Worm (Caenorhabditis elegans) whole organism, L3 larva: ENCODE measurements around the gene K03A11.6.

Experiments
- R02D3.7 ChIP-seq: fragments of 150-350 bp; optimal IDR thresholded peaks from 2 replicates; lab custom pipeline; 2014; ENCODE audit warnings: missing biosample characterization, missing genetic modification characterization
- ZK546.5 ChIP-seq: sonication (generic microtip); optimal IDR thresholded peaks from 2 replicates; lab custom pipeline; 2017; ENCODE audit warnings: missing biosample characterization, missing genetic modification characterization
- aly-2 ChIP-seq: fragments of 150-350 bp; optimal IDR thresholded peaks from 2 replicates; lab custom pipeline; 2014; ENCODE audit warnings: missing biosample characterization, missing genetic modification characterization
- ceh-16 ChIP-seq: sonication (generic microtip); optimal IDR thresholded peaks from 2 replicates; lab custom pipeline; 2017; ENCODE audit warnings: missing biosample characterization, missing genetic modification characterization
- ceh-82 ChIP-seq: fragments of 150-350 bp; optimal IDR thresholded peaks from 2 replicates; lab custom pipeline; 2014; ENCODE audit warnings: missing biosample characterization, missing genetic modification characterization
- egl-27 ChIP-seq: sonication (generic microtip); optimal IDR thresholded peaks from 4 replicates; lab custom pipeline; 2017; ENCODE audit warnings: missing biosample characterization, missing genetic modification reagents, missing genetic modification characterization
- egl-5 ChIP-seq: fragments of 150-350 bp; optimal IDR thresholded peaks from 2 replicates; lab custom pipeline; 2017; ENCODE audit warnings: missing biosample characterization, missing genetic modification reagents, missing genetic modification characterization, inconsistent platforms
- elt-1 ChIP-seq: fragments of 150-350 bp; optimal IDR thresholded peaks from 2 replicates; lab custom pipeline; 2014; ENCODE audit warnings: missing biosample characterization, missing genetic modification characterization
- elt-2 ChIP-seq: sonication (generic microtip); optimal IDR thresholded peaks from 2 replicates; lab custom pipeline; 2016; ENCODE audit warnings: missing genetic modification reagents, mild to moderate bottlenecking, missing genetic modification characterization, missing compliant biosample characterization
- elt-3 ChIP-seq, 3 experiments: fragments of 150-350 bp in 1 of 3; sonication (generic microtip) in 2 of 3; optimal IDR thresholded peaks; 2 replicates in 2 of 3; 4 replicates in 1 of 3; lab custom pipeline; 2014 to 2017; ENCODE audit warnings: missing biosample characterization in 3 of 3, missing genetic modification characterization in 3 of 3
- eor-1 ChIP-seq, 2 experiments: fragments of 150-350 bp; optimal IDR thresholded peaks; 2 replicates each; lab custom pipeline; 2014 to 2018; ENCODE audit warnings: missing biosample characterization in 2 of 2, missing genetic modification characterization in 2 of 2
- fkh-10 ChIP-seq: sonication (generic microtip); optimal IDR thresholded peaks from 2 replicates; lab custom pipeline; 2017; ENCODE audit warnings: missing biosample characterization, missing genetic modification reagents, missing genetic modification characterization
- fkh-2 ChIP-seq: fragments of 150-350 bp; optimal IDR thresholded peaks from 2 replicates; lab custom pipeline; 2014; ENCODE audit warnings: missing biosample characterization, missing genetic modification reagents, missing genetic modification characterization
- hmg-11 ChIP-seq: sonication (generic microtip); optimal IDR thresholded peaks from 2 replicates; lab custom pipeline; 2016; ENCODE audit warnings: missing genetic modification characterization, missing compliant biosample characterization
- jun-1 ChIP-seq: fragments of 150-350 bp; optimal IDR thresholded peaks from 2 replicates; lab custom pipeline; 2014; ENCODE audit warnings: missing biosample characterization, missing genetic modification reagents, missing genetic modification characterization
- lin-15B ChIP-seq: fragments of 150-350 bp; optimal IDR thresholded peaks from 2 replicates; lab custom pipeline; 2014; ENCODE audit warnings: missing biosample characterization, missing genetic modification characterization
- mdl-1 ChIP-seq: fragments of 150-350 bp; optimal IDR thresholded peaks from 2 replicates; lab custom pipeline; 2014; ENCODE audit warnings: missing biosample characterization, missing genetic modification characterization
- mml-1 ChIP-seq: fragments of 150-350 bp; sonication (generic microtip); optimal IDR thresholded peaks from 3 replicates; lab custom pipeline; 2014; ENCODE audit warnings: missing biosample characterization, missing genetic modification characterization
- nfya-1 ChIP-seq: sonication (generic microtip); optimal IDR thresholded peaks from 2 replicates; lab custom pipeline; 2017; ENCODE audit warnings: missing genetic modification characterization, mild to moderate bottlenecking, missing compliant biosample characterization, antibody characterized with exemption, moderate library complexity; ENCODE audit not compliant: insufficient read depth
- nhr-11 ChIP-seq: fragments of 150-350 bp; optimal IDR thresholded peaks from 2 replicates; lab custom pipeline; 2014; ENCODE audit warnings: missing biosample characterization, missing genetic modification characterization
- nhr-23 ChIP-seq: fragments of 150-350 bp; optimal IDR thresholded peaks from 2 replicates; lab custom pipeline; 2014; ENCODE audit warnings: missing biosample characterization, missing genetic modification reagents, missing genetic modification characterization
- nhr-237 ChIP-seq: fragments of 150-350 bp; optimal IDR thresholded peaks from 2 replicates; lab custom pipeline; 2014; ENCODE audit warnings: missing biosample characterization, missing genetic modification characterization
- nhr-25 ChIP-seq: sonication (generic microtip); optimal IDR thresholded peaks from 2 replicates; lab custom pipeline; 2017; ENCODE audit warnings: missing biosample characterization, missing genetic modification characterization
- nhr-28 ChIP-seq: fragments of 150-350 bp; optimal IDR thresholded peaks from 2 replicates; lab custom pipeline; 2014; ENCODE audit warnings: missing biosample characterization, missing genetic modification characterization
- nhr-43 ChIP-seq: sonication (generic microtip); optimal IDR thresholded peaks from 2 replicates; lab custom pipeline; 2016; ENCODE audit warnings: mild to moderate bottlenecking, missing genetic modification characterization, missing compliant biosample characterization; ENCODE audit not compliant: poor library complexity, severe bottlenecking
- nhr-67 ChIP-seq: fragments of 150-350 bp; optimal IDR thresholded peaks from 2 replicates; lab custom pipeline; 2014; ENCODE audit warnings: missing biosample characterization, missing genetic modification characterization
- nhr-77 ChIP-seq: fragments of 150-350 bp; optimal IDR thresholded peaks from 2 replicates; lab custom pipeline; 2014; ENCODE audit warnings: missing biosample characterization, missing genetic modification characterization
- pha-4 ChIP-seq: fragments of 150-350 bp; optimal IDR thresholded peaks from 2 replicates; lab custom pipeline; 2014; ENCODE audit warnings: missing biosample characterization, missing genetic modification reagents, missing genetic modification characterization
- sea-2 ChIP-seq: fragments of 150-350 bp; sonication (generic microtip); optimal IDR thresholded peaks from 4 replicates; lab custom pipeline; 2014; ENCODE audit warnings: missing biosample characterization, missing genetic modification reagents, missing genetic modification characterization
- skn-1 ChIP-seq: fragments of 150-350 bp; optimal IDR thresholded peaks from 2 replicates; lab custom pipeline; 2014; ENCODE audit warnings: missing biosample characterization, missing genetic modification characterization
- snpc-4 ChIP-seq: fragments of 150-350 bp; optimal IDR thresholded peaks from 2 replicates; lab custom pipeline; 2014; ENCODE audit warnings: missing biosample characterization, missing genetic modification characterization
- tbx-2 ChIP-seq: sonication (generic microtip); optimal IDR thresholded peaks from 2 replicates; lab custom pipeline; 2016; ENCODE audit warnings: mild to moderate bottlenecking, missing genetic modification characterization, missing compliant biosample characterization
- unc-39 ChIP-seq: sonication (generic microtip); optimal IDR thresholded peaks from 4 replicates; lab custom pipeline; 2017; ENCODE audit warnings: missing biosample characterization, missing genetic modification characterization
- unc-62 ChIP-seq: fragments of 150-350 bp; sonication (generic microtip); optimal IDR thresholded peaks from 4 replicates; lab custom pipeline; 2014; ENCODE audit warnings: missing biosample characterization, missing genetic modification reagents, missing genetic modification characterization
- zag-1 ChIP-seq: fragments of 150-350 bp; optimal IDR thresholded peaks from 2 replicates; lab custom pipeline; 2014; ENCODE audit warnings: missing biosample characterization, missing genetic modification characterization
- ztf-11 ChIP-seq: fragments of 150-350 bp; optimal IDR thresholded peaks from 2 replicates; lab custom pipeline; 2014; ENCODE audit warnings: missing biosample characterization, missing genetic modification characterization
- ztf-4 ChIP-seq: fragments of 150-350 bp; optimal IDR thresholded peaks from 2 replicates; lab custom pipeline; 2014; ENCODE audit warnings: missing biosample characterization, missing genetic modification characterization

The K03A11.6 gene

DNA sequence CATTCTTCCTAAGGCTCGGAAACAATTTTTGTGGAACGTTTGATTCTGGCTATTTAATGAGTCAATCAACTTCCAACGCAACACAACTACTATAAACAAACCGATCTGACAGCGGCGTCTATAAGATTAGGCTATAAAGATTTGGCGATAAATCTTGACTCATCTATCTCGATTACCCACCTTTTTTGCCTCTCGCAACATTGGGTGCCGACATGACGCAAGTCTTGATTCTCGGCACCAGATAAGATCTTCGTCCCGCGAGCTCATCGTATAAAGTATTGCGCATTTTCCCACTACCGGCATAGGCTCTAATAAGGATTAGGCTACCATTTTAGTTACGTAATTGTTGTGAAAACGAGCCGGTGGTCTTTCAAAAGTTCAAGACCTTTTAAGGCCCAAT is 43.8 kb upstream of the K03A11.6 start:
- TF ChIP-seq skn-1 (tag; lab: Kevin White, UChicago) (no peak), nhr-23 (tag; lab: Kevin White, UChicago) (no peak), jun-1 (tag; lab: Kevin White, UChicago) (no peak), ceh-82 (no peak), nhr-43 (tag; lab: Kevin White, UChicago) (no peak), ZK546.5 (tag; lab: Kevin White, UChicago) (no peak), egl-27 (tag; lab: Kevin White, UChicago) (no peak), nhr-25 (tag; lab: Kevin White, UChicago) (peak; percentile 46), nhr-77 (tag; lab: Kevin White, UChicago) (no peak), ztf-11 (tag; lab: Kevin White, UChicago) (no peak), nhr-11 (tag; lab: Kevin White, UChicago) (no peak), elt-2 (tag; lab: Kevin White, UChicago) (no peak), elt-3 (tag; optimal IDR thresholded peaks at IDR 0.05; lab: Kevin White, UChicago) (no peak), elt-1 (tag; lab: Kevin White, UChicago) (peak; percentile 81), nhr-67 (no peak), fkh-10 (GFP tag; lab: Kevin White, UChicago) (no peak)
- TF ChIP-seq, all 47 proteins: peak for 2

DNA sequence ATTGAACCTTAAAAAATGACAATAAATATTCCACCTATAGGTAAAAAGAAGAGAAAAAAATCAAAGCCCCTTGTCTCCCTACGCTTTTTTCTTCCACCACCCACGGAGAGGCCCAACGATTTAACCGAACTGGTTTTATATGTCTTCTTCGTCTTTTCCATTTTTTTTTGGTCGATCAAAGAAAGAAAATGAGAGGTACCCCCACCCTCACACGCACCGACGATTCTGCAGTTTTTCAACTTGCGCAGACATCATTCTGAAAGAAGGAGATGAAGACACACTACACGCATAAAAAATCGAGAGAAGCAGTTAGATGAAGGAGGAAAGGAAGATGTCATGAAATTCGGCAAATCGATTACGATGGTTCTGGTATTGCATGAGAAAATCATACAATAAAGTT is 41.3 kb upstream of the K03A11.6 start:
- TF ChIP-seq unc-62 (GFP tag; lab: Kevin White, UChicago) = no peak
- TF ChIP-seq pha-4 (tag; lab: Kevin White, UChicago) = no peak
- TF ChIP-seq nfya-1 (tag; lab: Kevin White, UChicago) = peak; percentile 1
- TF ChIP-seq ztf-11 (tag; lab: Kevin White, UChicago) = no peak
- TF ChIP-seq zag-1 (tag; lab: Kevin White, UChicago) = no peak
- no peak for TF ChIP-seq ztf-4
- no peak for TF ChIP-seq mml-1
- no peak for TF ChIP-seq nhr-67
- TF ChIP-seq lin-15B = no peak
- no peak for TF ChIP-seq nhr-43 (tag; lab: Kevin White, UChicago)
- peak; percentile 94 for TF ChIP-seq nhr-25 (tag; lab: Kevin White, UChicago)
- TF ChIP-seq skn-1 (tag; lab: Kevin White, UChicago) = no peak

DNA sequence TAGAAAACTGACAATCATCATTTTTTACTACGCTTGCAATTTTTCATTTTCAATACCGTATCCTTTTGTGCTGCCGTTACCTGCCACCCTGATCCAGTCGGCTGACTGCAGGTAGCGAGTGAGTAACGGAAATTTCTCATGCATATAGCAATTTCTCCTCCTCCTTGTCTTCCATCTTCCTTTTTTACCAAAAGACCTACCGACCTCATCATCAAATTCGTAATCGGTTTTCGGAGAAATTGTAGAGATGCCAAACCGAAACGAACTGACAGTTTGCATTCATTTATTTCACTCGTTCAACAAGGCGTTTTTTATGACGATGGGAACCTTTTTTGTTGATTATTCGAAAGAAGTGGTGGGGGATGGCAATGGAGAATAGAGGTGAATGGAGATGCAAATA is 39.4 kb upstream of the K03A11.6 start:
- TF ChIP-seq nhr-77 (tag; lab: Kevin White, UChicago) (no peak), nhr-25 (tag; lab: Kevin White, UChicago) (peak; percentile 54)

DNA sequence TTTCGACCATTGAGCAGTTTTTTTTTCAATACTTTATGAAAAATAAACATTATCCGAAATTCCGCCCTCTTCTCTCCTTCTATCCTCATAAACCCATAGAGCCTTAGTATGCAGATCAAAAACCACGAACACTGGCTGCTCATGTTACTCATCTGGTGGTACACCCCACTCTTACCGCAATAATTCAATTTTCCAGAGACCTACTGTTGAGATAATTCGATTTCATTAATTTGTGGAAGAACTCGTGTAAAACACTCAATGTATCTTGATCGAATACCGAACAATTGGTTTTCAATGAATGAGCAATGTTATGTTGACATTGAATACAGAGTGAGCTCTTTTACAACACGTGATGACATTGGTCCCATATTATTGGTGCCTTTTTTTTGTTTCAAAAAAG is 34.2 kb upstream of the K03A11.6 start:
- TF ChIP-seq nhr-23 (tag; lab: Kevin White, UChicago) = no peak
- no peak for TF ChIP-seq ztf-4
- TF ChIP-seq ceh-82 = no peak
- no peak for TF ChIP-seq eor-1 (tag; optimal IDR thresholded peaks at IDR 0.05; lab: Kevin White, UChicago)
- no peak for TF ChIP-seq fkh-2 (tag; lab: Kevin White, UChicago)
- no peak for TF ChIP-seq ZK546.5 (tag; lab: Kevin White, UChicago)
- no peak for TF ChIP-seq ztf-11 (tag; lab: Kevin White, UChicago)
- TF ChIP-seq nfya-1 (tag; lab: Kevin White, UChicago) = no peak
- TF ChIP-seq skn-1 (tag; lab: Kevin White, UChicago) = no peak
- no peak for TF ChIP-seq R02D3.7 (tag; lab: Kevin White, UChicago)
- no peak for TF ChIP-seq sea-2 (GFP tag; lab: Kevin White, UChicago)
- no peak for TF ChIP-seq snpc-4 (tag; lab: Kevin White, UChicago)
- no peak for TF ChIP-seq elt-2 (tag; lab: Kevin White, UChicago)
- no peak for TF ChIP-seq nhr-237 (tag; lab: Kevin White, UChicago)
- TF ChIP-seq egl-27 (tag; lab: Kevin White, UChicago) = no peak
- TF ChIP-seq nhr-67 = no peak
- TF ChIP-seq hmg-11 (tag; lab: Kevin White, UChicago) = no peak

DNA sequence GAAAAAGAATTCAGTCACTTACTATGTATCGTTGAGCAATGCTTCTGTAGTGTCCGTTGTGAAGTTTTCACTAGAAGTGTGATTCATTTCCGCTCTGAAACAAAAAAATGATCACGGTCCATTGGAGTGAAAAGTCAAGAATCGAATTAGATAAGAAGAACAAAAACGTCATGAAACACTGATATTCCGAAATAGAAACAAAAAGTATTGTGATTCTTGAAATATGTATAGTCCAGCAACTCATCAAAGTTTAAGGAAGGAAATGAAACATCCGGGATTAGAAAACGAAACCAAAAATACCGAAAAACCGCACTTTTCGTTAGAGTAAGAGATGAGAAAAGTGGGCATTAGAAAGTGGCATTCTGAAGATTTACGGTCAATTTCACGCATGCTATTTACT is 23.1 kb upstream of the K03A11.6 start, which contains the start of gene npr-10:
Gene npr-10, minus strand, starts transcription at position 101 of the 400 bp plus-strand sequence.
- no peak for TF ChIP-seq pha-4 (tag; lab: Kevin White, UChicago)
- TF ChIP-seq lin-15B = no peak
- no peak for TF ChIP-seq unc-39 (tag; lab: Kevin White, UChicago)
- TF ChIP-seq mdl-1 (tag; lab: Kevin White, UChicago) = no peak
- TF ChIP-seq ceh-16 (tag; lab: Kevin White, UChicago) = no peak
- no peak for TF ChIP-seq egl-5 (tag; lab: Kevin White, UChicago)
- no peak for TF ChIP-seq elt-2 (tag; lab: Kevin White, UChicago)
- no peak for TF ChIP-seq nhr-43 (tag; lab: Kevin White, UChicago)
- TF ChIP-seq ZK546.5 (tag; lab: Kevin White, UChicago) = no peak
- TF ChIP-seq R02D3.7 (tag; lab: Kevin White, UChicago) = no peak
- no peak for TF ChIP-seq nhr-28 (tag; lab: Kevin White, UChicago)
- TF ChIP-seq tbx-2 (tag; lab: Kevin White, UChicago) = no peak
- no peak for TF ChIP-seq aly-2 (tag; lab: Kevin White, UChicago)
- TF ChIP-seq fkh-2 (tag; lab: Kevin White, UChicago) = no peak
- TF ChIP-seq, all 47 proteins: peak for 0
